Worm (Caenorhabditis elegans) whole organism, L2 larva: ENCODE measurements around the gene F47B8.18.

Experiments used
- alr-1 ChIP-seq: fragments of 150-350 bp; optimal IDR thresholded peaks from 2 replicates; lab custom pipeline; 2014; ENCODE audit warnings: missing biosample characterization, missing genetic modification characterization
- aly-2 ChIP-seq: fragments of 150-350 bp; optimal IDR thresholded peaks from 2 replicates; lab custom pipeline; 2014; ENCODE audit warnings: missing biosample characterization, missing genetic modification characterization
- ceh-82 ChIP-seq: fragments of 150-350 bp; optimal IDR thresholded peaks from 2 replicates; lab custom pipeline; 2014; ENCODE audit warnings: missing biosample characterization, missing genetic modification characterization
- egl-27 ChIP-seq: sonication (generic microtip); optimal IDR thresholded peaks from 3 replicates; lab custom pipeline; 2017; ENCODE audit warnings: missing biosample characterization, missing genetic modification reagents, missing genetic modification characterization
- elt-3 ChIP-seq: sonication (generic microtip); optimal IDR thresholded peaks from 2 replicates; lab custom pipeline; 2017; ENCODE audit warnings: missing biosample characterization, missing genetic modification characterization
- lin-13 ChIP-seq: fragments of 150-350 bp; optimal IDR thresholded peaks from 2 replicates; lab custom pipeline; 2014; ENCODE audit warnings: missing biosample characterization, missing genetic modification reagents, missing genetic modification characterization
- mbf-1 ChIP-seq: sonication (generic microtip); optimal IDR thresholded peaks from 2 replicates; lab custom pipeline; 2017; ENCODE audit warnings: missing biosample characterization, missing genetic modification characterization
- mdl-1 ChIP-seq, 2 experiments: fragments of 150-350 bp in 1 of 2; sonication (generic microtip) in 1 of 2; optimal IDR thresholded peaks; 2 replicates each; lab custom pipeline; 2017; ENCODE audit warnings: missing biosample characterization in 2 of 2, missing genetic modification characterization in 2 of 2
- nhr-11 ChIP-seq: fragments of 150-350 bp; optimal IDR thresholded peaks from 2 replicates; lab custom pipeline; 2014; ENCODE audit warnings: missing biosample characterization, missing genetic modification characterization
- nhr-237 ChIP-seq: fragments of 150-350 bp; optimal IDR thresholded peaks from 2 replicates; lab custom pipeline; 2014; ENCODE audit warnings: missing biosample characterization, missing genetic modification characterization
- unc-39 ChIP-seq: fragments of 150-350 bp; optimal IDR thresholded peaks from 2 replicates; lab custom pipeline; 2014; ENCODE audit warnings: missing biosample characterization, missing genetic modification characterization

DNA sequence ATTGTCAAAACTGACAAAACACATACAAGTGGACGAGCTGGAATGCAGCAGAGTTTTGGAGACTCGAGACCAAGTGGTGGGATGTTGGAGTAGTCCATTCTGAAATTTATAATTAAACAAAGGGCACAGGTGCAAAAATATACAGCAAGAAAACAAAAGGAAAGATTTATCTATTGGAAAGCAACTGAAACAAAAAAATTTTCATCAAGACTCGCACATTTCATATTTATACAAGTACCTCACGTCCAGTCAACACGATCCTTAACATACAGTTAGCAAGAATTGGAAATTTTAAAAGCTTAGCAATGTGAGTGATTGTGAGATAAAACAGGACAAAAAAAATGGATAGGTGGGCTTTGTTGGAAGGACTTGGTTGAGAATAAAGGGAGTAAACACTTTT is 11.0 kb downstream of the F47B8.18 start, which contains the start of gene F47B8.1:
- TF ChIP-seq alr-1, result no peak
- TF ChIP-seq lin-13 (GFP tag; lab: Kevin White, UChicago), result no peak
- TF ChIP-seq unc-39, result no peak
- TF ChIP-seq ceh-82 (tag; lab: Kevin White, UChicago), result no peak
- no peak for TF ChIP-seq nhr-237
- TF ChIP-seq nhr-11 (tag; lab: Kevin White, UChicago), result no peak
- no peak for TF ChIP-seq egl-27 (tag; lab: Kevin White, UChicago)
- no peak for TF ChIP-seq mbf-1
- TF ChIP-seq mdl-1 (tag; optimal IDR thresholded peaks at IDR 0.05; lab: Kevin White, UChicago), result no peak
- TF ChIP-seq elt-3, result no peak
- TF ChIP-seq aly-2 (tag; lab: Kevin White, UChicago), result no peak
